Worm (Caenorhabditis elegans): ENCODE measurements around the gene C55A6.3.

Gene C55A6.3

DNA sequence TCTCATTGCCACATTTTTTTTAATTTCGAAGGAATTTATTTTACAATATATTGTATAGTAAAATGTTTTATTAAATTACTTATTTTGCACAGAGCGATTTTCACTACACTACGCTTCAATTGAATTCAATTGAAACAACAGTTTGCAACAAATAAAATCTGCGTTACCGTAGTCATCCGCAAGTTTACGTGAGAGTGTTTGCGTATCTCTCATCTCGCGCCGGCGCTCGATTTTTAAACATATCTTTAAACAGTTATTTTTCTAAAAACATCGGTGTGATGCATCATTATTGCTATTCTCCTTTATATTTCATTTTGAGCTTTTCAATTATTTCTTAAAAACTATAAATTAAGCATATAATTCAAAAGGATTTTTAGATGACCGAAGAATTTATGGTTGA, 40.9 kb upstream of the C55A6.3 start, which contains the start of gene duo-1 (continued):
- TF ChIP-seq nhr-80 (tag; optimal IDR thresholded peaks at IDR 0.05), result no peak
- TF ChIP-seq ztf-18 (tag; optimal IDR thresholded peaks at IDR 0.05), result no peak
- peak; percentile 39 for TF ChIP-seq him-1 (tag; optimal IDR thresholded peaks at IDR 0.05)
- no peak for TF ChIP-seq rpc-1 (optimal IDR thresholded peaks at IDR 0.05)
- TF ChIP-seq rpc-1 (tag; optimal IDR thresholded peaks at IDR 0.05), result no peak
- no peak for TF ChIP-seq hsf-1 (GFP tag; IDR thresholded peaks at IDR 0.05)
- TF ChIP-seq lsl-1 (GFP tag; optimal IDR thresholded peaks at IDR 0.05), result peak; percentile 80
- TF ChIP-seq Y56A3A.18 (GFP tag; IDR thresholded peaks at IDR 0.05), result no peak
- TF ChIP-seq ztf-25 (GFP tag; IDR thresholded peaks at IDR 0.05), result no peak
- no peak for TF ChIP-seq tlf-1 (GFP tag; optimal IDR thresholded peaks at IDR 0.05)
- no peak for TF ChIP-seq ztf-28 (GFP tag; IDR thresholded peaks at IDR 0.05)
- TF ChIP-seq hlh-12 (tag; optimal IDR thresholded peaks at IDR 0.05), result no peak
- TF ChIP-seq lin-54 (GFP tag; optimal IDR thresholded peaks at IDR 0.05), result peak; percentile 57
- no peak for TF ChIP-seq F52B5.7 (tag; optimal IDR thresholded peaks at IDR 0.05)
- no peak for TF ChIP-seq sea-2 (GFP tag; IDR thresholded peaks at IDR 0.05)
- no peak for TF ChIP-seq F22D6.2 (tag; optimal IDR thresholded peaks at IDR 0.05)
- no peak for TF ChIP-seq mcd-1 (GFP tag; IDR thresholded peaks at IDR 0.05)
- peak; percentile 28; the same call in 1 of the 2 replicates for TF ChIP-seq hmg-1.2 (GFP tag; IDR thresholded peaks at IDR 0.05)
- TF ChIP-seq xnd-1 (tag; optimal IDR thresholded peaks at IDR 0.05), result peak; percentile 86
- no peak for TF ChIP-seq athp-1 (tag; optimal IDR thresholded peaks at IDR 0.05)
- TF ChIP-seq rec-8 (tag; optimal IDR thresholded peaks at IDR 0.05), result no peak
- peak in 1 of 3 experiments; percentile 41 for TF ChIP-seq lin-35 (GFP tag; optimal IDR thresholded peaks at IDR 0.05)
- TF ChIP-seq nfya-2 (GFP tag; IDR thresholded peaks at IDR 0.05), result no peak
- no peak for TF ChIP-seq ceh-58 (GFP tag; IDR thresholded peaks at IDR 0.05)
- no peak for TF ChIP-seq B0261.1 (tag; optimal IDR thresholded peaks at IDR 0.05)
- no peak for TF ChIP-seq C17E4.6 (GFP tag; IDR thresholded peaks at IDR 0.05)
- TF ChIP-seq egl-18 (GFP tag; IDR thresholded peaks at IDR 0.05), result no peak
- TF ChIP-seq ztf-3 (GFP tag; optimal IDR thresholded peaks at IDR 0.05), result no peak
- no peak for TF ChIP-seq nhr-90 (tag; optimal IDR thresholded peaks at IDR 0.05)
- no peak for TF ChIP-seq ZK185.1 (tag; optimal IDR thresholded peaks at IDR 0.05; ENCODE audit: poor library complexity, severe bottlenecking)
- TF ChIP-seq zim-3 (tag; optimal IDR thresholded peaks at IDR 0.05), result no peak
- TF ChIP-seq attf-3 (GFP tag; conservative IDR thresholded peaks at IDR 0.05), result no peak
- no peak for TF ChIP-seq hrde-1 (tag; optimal IDR thresholded peaks at IDR 0.05; ENCODE audit: borderline replicate concordance)
- TF ChIP-seq Y53G8AR.9 (GFP tag; conservative IDR thresholded peaks at IDR 0.05), result no peak
- TF ChIP-seq hlh-26 (GFP tag; conservative IDR thresholded peaks at IDR 0.05), result no peak
- peak; percentile 79 for TF ChIP-seq ceh-91 (GFP tag; IDR thresholded peaks at IDR 0.05)
- TF ChIP-seq efl-1 (GFP tag; optimal IDR thresholded peaks at IDR 0.05), result peak; percentile 95
- TF ChIP-seq sptf-2 (GFP tag; optimal IDR thresholded peaks at IDR 0.05), result no peak
- peak; percentile 49 for TF ChIP-seq snpc-3.4 (tag; optimal IDR thresholded peaks at IDR 0.05)
- TF ChIP-seq T07F8.4 (tag; optimal IDR thresholded peaks at IDR 0.05), result no peak
- TF ChIP-seq madf-8 (GFP tag; conservative IDR thresholded peaks at IDR 0.05), result peak; percentile 88

ce11 chrV:11552379-11552778, 39.0 kb upstream of the C55A6.3 start, which contains the start of gene srx-85:
Gene srx-85, plus strand, starts transcription at chrV:11552679.
- TF ChIP-seq lsl-1 (GFP tag; optimal IDR thresholded peaks at IDR 0.05), result no peak
- no peak for TF ChIP-seq B0261.1 (tag; optimal IDR thresholded peaks at IDR 0.05)
- TF ChIP-seq aptf-3 (GFP tag; IDR thresholded peaks at IDR 0.05), result no peak
- TF ChIP-seq nhr-90 (tag; optimal IDR thresholded peaks at IDR 0.05), result no peak
- TF ChIP-seq ztf-22 (GFP tag; optimal IDR thresholded peaks at IDR 0.05), result no peak
- TF ChIP-seq dpl-1 (GFP tag; optimal IDR thresholded peaks at IDR 0.05), result no peak
- no peak for TF ChIP-seq ets-4 (GFP tag; optimal IDR thresholded peaks at IDR 0.05)
- no peak for TF ChIP-seq hmg-20 (GFP tag; IDR thresholded peaks at IDR 0.05)
